Fruit fly (Drosophila melanogaster) Kc167 (cell line): ENCODE measurements around the gene Eig71Ej.

ENCODE experiments used
- Myc ChIP-seq: fragments of >200 bp; optimal IDR thresholded peaks from 2 replicates; lab custom pipeline; 2017; ENCODE audit warnings: missing external identifiers
- Sin3A ChIP-seq: fragments of >200 bp; optimal IDR thresholded peaks from 2 replicates; lab custom pipeline; 2018; ENCODE audit warnings: missing external identifiers
- h ChIP-seq: fragments of >200 bp; optimal IDR thresholded peaks from 3 replicates; lab custom pipeline; 2018; ENCODE audit warnings: missing external identifiers
- insv ChIP-seq: fragments of >200 bp; optimal IDR thresholded peaks from 3 replicates; lab custom pipeline; 2018; ENCODE audit warnings: missing external identifiers
- psq ChIP-seq: fragments of >200 bp; optimal IDR thresholded peaks from 2 replicates; lab custom pipeline; 2017; ENCODE audit warnings: missing external identifiers
- ttk ChIP-seq: sonication (Bioruptor generic); optimal IDR thresholded peaks from 2 replicates; lab custom pipeline; 2017; ENCODE audit warnings: missing external identifiers

Gene Eig71Ej

dm6 chr3L:15695195-15695594 lies 34.4 kb upstream of the Eig71Ej start:
- TF ChIP-seq h (lab: Kevin White, UChicago) (no peak), insv (lab: Kevin White, UChicago) (no peak), Sin3A (lab: Kevin White, UChicago) (no peak), Myc (lab: Kevin White, UChicago) (no peak), ttk (lab: Kevin White, UChicago) (no peak), psq (lab: Kevin White, UChicago) (no peak)

DNA sequence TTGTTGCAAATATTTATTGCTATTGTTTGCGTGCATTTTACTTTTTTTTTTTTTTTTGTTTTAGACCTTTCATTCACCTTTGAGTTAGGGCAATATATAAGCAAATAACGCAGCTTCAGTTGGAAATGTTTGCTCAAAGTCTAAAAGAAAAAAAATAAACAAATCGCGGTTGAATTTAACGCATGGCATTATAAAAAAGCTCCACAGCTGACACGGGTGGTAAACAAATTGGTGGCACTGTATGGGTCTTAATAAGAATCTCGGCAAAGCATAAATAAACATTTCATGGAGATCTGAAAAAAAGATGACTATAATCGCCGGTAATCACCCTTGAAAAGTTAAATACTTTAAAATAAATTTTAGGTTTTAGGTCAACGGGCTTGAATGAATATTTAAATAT lies 33.6 kb upstream of the Eig71Ej start:
- TF ChIP-seq Sin3A (lab: Kevin White, UChicago) (no peak), h (lab: Kevin White, UChicago) (no peak), insv (lab: Kevin White, UChicago) (no peak), ttk (lab: Kevin White, UChicago) (no peak), Myc (lab: Kevin White, UChicago) (no peak), psq (lab: Kevin White, UChicago) (no peak)

dm6 chr3L:15692794-15693532 lies 32.1 kb upstream of the Eig71Ej start:
- no peak for TF ChIP-seq psq (lab: Kevin White, UChicago)
- no peak for TF ChIP-seq Sin3A (lab: Kevin White, UChicago)
- no peak for TF ChIP-seq ttk (lab: Kevin White, UChicago)
- no peak for TF ChIP-seq h (lab: Kevin White, UChicago)
- TF ChIP-seq Myc (lab: Kevin White, UChicago) = no peak
- TF ChIP-seq insv (lab: Kevin White, UChicago) = no peak

DNA sequence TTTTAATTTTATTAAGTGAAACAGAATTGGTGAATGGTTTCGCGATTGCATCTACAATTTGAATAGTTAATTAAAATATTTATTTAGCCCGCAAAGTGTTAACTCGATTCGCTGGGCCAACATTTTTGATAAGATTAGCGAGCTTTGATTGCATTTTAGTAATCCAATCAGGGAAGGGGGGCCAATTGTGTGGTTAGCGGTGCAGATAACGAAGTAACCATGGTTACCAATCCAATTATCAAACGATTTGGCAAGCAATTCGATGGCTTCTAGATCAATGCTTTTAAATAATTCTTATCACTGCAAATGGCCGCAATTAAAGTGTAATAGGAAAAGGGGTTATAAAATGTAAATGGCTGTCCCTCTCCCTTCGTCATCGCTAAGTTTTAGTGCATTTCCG lies 31.6 kb upstream of the Eig71Ej start:
- TF ChIP-seq psq (lab: Kevin White, UChicago) = no peak
- no peak for TF ChIP-seq ttk (lab: Kevin White, UChicago)
- no peak for TF ChIP-seq Myc (lab: Kevin White, UChicago)

DNA sequence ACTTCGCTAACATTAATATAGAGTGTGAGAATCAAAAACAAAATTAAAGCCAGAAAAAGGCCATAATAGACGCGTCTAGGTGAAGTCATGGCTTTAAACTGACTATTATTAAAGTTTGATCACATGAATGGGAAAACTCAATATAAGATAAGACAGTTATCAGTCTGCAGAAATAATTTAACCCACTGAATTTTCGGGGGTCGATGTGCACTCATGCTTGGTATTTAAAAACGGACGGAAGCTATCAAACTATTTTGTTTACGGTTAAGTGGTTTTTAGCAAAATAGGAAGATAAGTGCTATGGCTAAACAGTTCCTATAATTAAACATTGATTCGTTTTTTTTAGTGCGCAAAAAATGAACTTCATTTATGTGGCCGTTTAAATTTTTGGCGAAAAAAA lies 31.2 kb upstream of the Eig71Ej start, which contains the start of gene CG34451:
Gene CG34451, minus strand, starts transcription at position 101 of the 400 bp plus-strand sequence.
- TF ChIP-seq Sin3A (lab: Kevin White, UChicago) = no peak
- TF ChIP-seq Myc (lab: Kevin White, UChicago) = no peak
- TF ChIP-seq psq (lab: Kevin White, UChicago) = no peak
- TF ChIP-seq ttk (lab: Kevin White, UChicago) = no peak
- TF ChIP-seq insv (lab: Kevin White, UChicago) = no peak
- no peak for TF ChIP-seq h (lab: Kevin White, UChicago)

- TF ChIP-seq ttk (lab: Kevin White, UChicago) (no peak), psq (lab: Kevin White, UChicago) (no peak), Myc (lab: Kevin White, UChicago) (no peak), h (lab: Kevin White, UChicago) (no peak), insv (lab: Kevin White, UChicago) (no peak), Sin3A (lab: Kevin White, UChicago) (no peak)
These were observed 30.1 kb upstream of the Eig71Ej start for dm6 chr3L:15690711-15691591.

DNA sequence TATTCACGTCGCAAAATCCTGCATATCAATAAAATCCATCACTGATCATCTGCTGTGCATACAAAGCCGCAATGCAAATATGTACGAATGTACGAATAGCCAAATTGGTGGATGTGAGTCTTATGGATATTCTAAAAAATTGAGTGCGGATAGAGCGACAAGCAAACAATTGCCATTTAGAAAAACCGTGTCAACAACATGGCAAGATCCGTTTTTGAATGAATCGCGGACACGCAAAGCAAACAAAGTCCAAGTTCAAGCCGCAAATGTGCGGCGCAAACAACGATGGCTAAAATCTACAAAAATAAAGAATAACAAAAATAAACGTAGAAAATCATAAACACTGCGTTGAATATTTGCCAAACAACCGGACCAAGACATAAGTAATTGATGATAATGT lies 28.7 kb upstream of the Eig71Ej start:
- no peak for TF ChIP-seq Myc (lab: Kevin White, UChicago)
- TF ChIP-seq Sin3A (lab: Kevin White, UChicago) = no peak
- no peak for TF ChIP-seq psq (lab: Kevin White, UChicago)
- no peak for TF ChIP-seq ttk (lab: Kevin White, UChicago)
- no peak for TF ChIP-seq insv (lab: Kevin White, UChicago)
- TF ChIP-seq h (lab: Kevin White, UChicago) = no peak

dm6 chr3L:15687802-15688201 lies 27.0 kb upstream of the Eig71Ej start, which contains the start of gene CG34452:
Gene CG34452, minus strand, starts transcription at chr3L:15687902.
- TF ChIP-seq h (lab: Kevin White, UChicago) = no peak
- no peak for TF ChIP-seq psq (lab: Kevin White, UChicago)
- no peak for TF ChIP-seq Sin3A (lab: Kevin White, UChicago)
- TF ChIP-seq insv (lab: Kevin White, UChicago) = no peak
- TF ChIP-seq Myc (lab: Kevin White, UChicago) = no peak
- TF ChIP-seq ttk (lab: Kevin White, UChicago) = no peak

DNA sequence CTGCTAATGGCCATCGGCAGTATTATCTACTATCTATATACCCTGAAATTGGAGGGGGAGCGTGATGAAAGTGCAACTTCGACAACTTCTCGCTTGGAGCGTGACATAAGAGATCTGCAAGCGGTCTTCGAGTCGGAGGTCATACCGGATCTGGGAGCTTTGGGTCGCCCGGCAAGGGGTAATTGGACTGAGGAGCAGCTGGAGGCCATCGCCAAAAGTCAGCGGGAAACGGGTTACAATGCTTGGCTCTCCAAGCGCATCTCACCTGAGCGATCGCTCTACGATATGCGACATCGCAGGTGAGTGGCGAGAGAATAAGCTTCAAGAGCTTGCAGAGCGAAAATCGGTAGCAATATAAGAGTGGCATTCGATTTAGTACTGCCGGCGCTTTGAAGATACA lies 23.2 kb upstream of the Eig71Ej start:
- no peak for TF ChIP-seq Myc (lab: Kevin White, UChicago)
- no peak for TF ChIP-seq ttk (lab: Kevin White, UChicago)

- TF ChIP-seq psq (lab: Kevin White, UChicago) (no peak), insv (lab: Kevin White, UChicago) (no peak), ttk (lab: Kevin White, UChicago) (no peak), h (lab: Kevin White, UChicago) (no peak), Myc (lab: Kevin White, UChicago) (no peak), Sin3A (lab: Kevin White, UChicago) (no peak)
These were observed 22.6 kb upstream of the Eig71Ej start, which contains the start of the genes CG7579 and Pgant8 for dm6 chr3L:15683345-15683922. Gene CG7579, minus strand, starts transcription at chr3L:15683445. Gene Pgant8, plus strand, starts transcription at chr3L:15683872.

DNA sequence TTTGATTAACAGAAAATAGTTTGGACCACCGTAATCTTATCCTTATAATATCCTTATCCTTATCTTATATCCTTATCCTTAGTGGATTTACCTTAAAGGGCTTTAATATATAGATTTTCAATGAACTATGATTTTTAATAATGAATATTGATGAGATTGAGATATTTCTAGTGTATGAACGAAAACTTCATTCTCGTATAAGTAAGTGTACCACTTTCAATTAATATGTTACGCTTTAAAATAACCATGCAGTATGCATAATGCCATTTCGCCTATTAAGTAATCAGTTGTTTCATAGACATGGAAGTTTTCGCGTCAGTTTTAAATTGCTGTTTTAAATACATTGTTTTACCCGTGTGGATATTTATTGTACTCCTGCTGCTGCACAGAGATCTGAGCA lies 18.6 kb upstream of the Eig71Ej start, which contains the start of gene CG7304:
Gene CG7304, plus strand, starts transcription at position 301 of the 400 bp plus-strand sequence.
- no peak for TF ChIP-seq Sin3A (lab: Kevin White, UChicago)
- no peak for TF ChIP-seq h (lab: Kevin White, UChicago)
- no peak for TF ChIP-seq psq (lab: Kevin White, UChicago)
- TF ChIP-seq Myc (lab: Kevin White, UChicago) = no peak
- no peak for TF ChIP-seq insv (lab: Kevin White, UChicago)
- TF ChIP-seq ttk (lab: Kevin White, UChicago) = no peak
